Worm (Caenorhabditis elegans) whole organism, L2 larva: ENCODE data around the gene fbxb-18.

Source experiments
- F13H6.1 ChIP-seq: sonication (generic microtip); optimal IDR thresholded peaks from 2 replicates; lab custom pipeline; 2016; ENCODE audit warnings: missing genetic modification characterization, missing compliant biosample characterization
- R02D3.7 ChIP-seq: fragments of 150-350 bp; optimal IDR thresholded peaks from 2 replicates; lab custom pipeline; 2014; ENCODE audit warnings: missing biosample characterization, missing genetic modification characterization
- ZK546.5 ChIP-seq: sonication (generic microtip); optimal IDR thresholded peaks from 2 replicates; lab custom pipeline; 2017; ENCODE audit warnings: missing biosample characterization, missing genetic modification characterization
- aly-2 ChIP-seq: fragments of 150-350 bp; optimal IDR thresholded peaks from 2 replicates; lab custom pipeline; 2014; ENCODE audit warnings: missing biosample characterization, missing genetic modification characterization
- ama-1 ChIP-seq: fragments of 150-350 bp; optimal IDR thresholded peaks from 2 replicates; lab custom pipeline; 2018; ENCODE audit warnings: inconsistent platforms
- blmp-1 ChIP-seq: sonication (generic microtip); optimal IDR thresholded peaks from 2 replicates; lab custom pipeline; 2017; ENCODE audit warnings: missing genetic modification characterization, mild to moderate bottlenecking, missing compliant biosample characterization, antibody characterized with exemption, moderate library complexity; ENCODE audit not compliant: insufficient read depth
- ceh-16 ChIP-seq: fragments of 150-350 bp; optimal IDR thresholded peaks from 2 replicates; lab custom pipeline; 2014; ENCODE audit warnings: missing biosample characterization, missing genetic modification characterization
- crh-2 ChIP-seq: sonication (generic microtip); optimal IDR thresholded peaks from 2 replicates; lab custom pipeline; 2017; ENCODE audit warnings: missing biosample characterization, missing genetic modification characterization
- dmd-4 ChIP-seq: sonication (generic microtip); optimal IDR thresholded peaks from 2 replicates; lab custom pipeline; 2017; ENCODE audit warnings: missing biosample characterization, missing genetic modification characterization
- egl-27 ChIP-seq: sonication (generic microtip); optimal IDR thresholded peaks from 3 replicates; lab custom pipeline; 2017; ENCODE audit warnings: missing biosample characterization, missing genetic modification reagents, missing genetic modification characterization
- fos-1 ChIP-seq: fragments of 150-350 bp; optimal IDR thresholded peaks from 2 replicates; lab custom pipeline; 2014; ENCODE audit warnings: missing biosample characterization, missing genetic modification characterization
- lin-11 ChIP-seq: fragments of 150-350 bp; sonication (generic microtip); optimal IDR thresholded peaks from 2 replicates; lab custom pipeline; 2014; ENCODE audit warnings: missing biosample characterization, missing genetic modification characterization, inconsistent platforms, mixed read lengths
- lin-13 ChIP-seq: fragments of 150-350 bp; optimal IDR thresholded peaks from 2 replicates; lab custom pipeline; 2014; ENCODE audit warnings: missing biosample characterization, missing genetic modification reagents, missing genetic modification characterization
- lin-39 ChIP-seq: fragments of 150-350 bp; optimal IDR thresholded peaks from 2 replicates; lab custom pipeline; 2014; ENCODE audit warnings: missing biosample characterization, missing genetic modification reagents, missing genetic modification characterization
- lsy-2 ChIP-seq, 2 experiments: fragments of 150-350 bp in 1 of 2; sonication (generic microtip) in 1 of 2; optimal IDR thresholded peaks; 2 replicates each; lab custom pipeline; 2014 to 2017; ENCODE audit warnings: missing biosample characterization in 2 of 2, missing genetic modification characterization in 2 of 2
- mab-5 ChIP-seq: fragments of 150-350 bp; optimal IDR thresholded peaks from 2 replicates; lab custom pipeline; 2014; ENCODE audit warnings: missing biosample characterization, missing genetic modification characterization
- mbf-1 ChIP-seq: sonication (generic microtip); optimal IDR thresholded peaks from 2 replicates; lab custom pipeline; 2017; ENCODE audit warnings: missing biosample characterization, missing genetic modification characterization
- mdl-1 ChIP-seq, 2 experiments: fragments of 150-350 bp in 1 of 2; sonication (generic microtip) in 1 of 2; optimal IDR thresholded peaks; 2 replicates each; lab custom pipeline; 2017; ENCODE audit warnings: missing biosample characterization in 2 of 2, missing genetic modification characterization in 2 of 2
- nhr-10 ChIP-seq: sonication (generic microtip); optimal IDR thresholded peaks from 2 replicates; lab custom pipeline; 2017; ENCODE audit warnings: missing biosample characterization, missing genetic modification characterization
- nhr-11 ChIP-seq: fragments of 150-350 bp; optimal IDR thresholded peaks from 2 replicates; lab custom pipeline; 2014; ENCODE audit warnings: missing biosample characterization, missing genetic modification characterization
- nhr-129 ChIP-seq: fragments of 150-350 bp; optimal IDR thresholded peaks from 2 replicates; lab custom pipeline; 2014; ENCODE audit warnings: missing biosample characterization, missing genetic modification characterization
- nhr-23 ChIP-seq: fragments of 150-350 bp; optimal IDR thresholded peaks from 2 replicates; lab custom pipeline; 2014; ENCODE audit warnings: missing biosample characterization, missing genetic modification reagents, missing genetic modification characterization
- nhr-237 ChIP-seq: fragments of 150-350 bp; optimal IDR thresholded peaks from 2 replicates; lab custom pipeline; 2014; ENCODE audit warnings: missing biosample characterization, missing genetic modification characterization
- nhr-25 ChIP-seq: fragments of 150-350 bp; sonication (generic microtip); optimal IDR thresholded peaks from 3 replicates; lab custom pipeline; 2014; ENCODE audit warnings: missing biosample characterization, missing genetic modification characterization
- nhr-6 ChIP-seq: fragments of 150-350 bp; optimal IDR thresholded peaks from 2 replicates; lab custom pipeline; 2014; ENCODE audit warnings: missing biosample characterization, missing genetic modification characterization
- nhr-77 ChIP-seq: fragments of 150-350 bp; optimal IDR thresholded peaks from 2 replicates; lab custom pipeline; 2014; ENCODE audit warnings: missing biosample characterization, missing genetic modification characterization
- sem-4 ChIP-seq: fragments of 150-350 bp; optimal IDR thresholded peaks from 2 replicates; lab custom pipeline; 2014; ENCODE audit warnings: missing biosample characterization, missing genetic modification reagents, missing genetic modification characterization
- skn-1 ChIP-seq: sonication (generic microtip); optimal IDR thresholded peaks from 2 replicates; lab custom pipeline; 2017; ENCODE audit warnings: missing biosample characterization, missing genetic modification characterization
- sma-9 ChIP-seq, 2 experiments: fragments of 150-350 bp in 1 of 2; sonication (generic microtip) in 1 of 2; optimal IDR thresholded peaks; 2 replicates each; lab custom pipeline; 2014 to 2016; ENCODE audit warnings: missing genetic modification characterization in 2 of 2, mild to moderate bottlenecking in 1 of 2, missing biosample characterization in 1 of 2, missing compliant biosample characterization in 1 of 2, missing genetic modification reagents in 1 of 2, moderate library complexity in 1 of 2
- unc-39 ChIP-seq: fragments of 150-350 bp; optimal IDR thresholded peaks from 2 replicates; lab custom pipeline; 2014; ENCODE audit warnings: missing biosample characterization, missing genetic modification characterization
- unc-55 ChIP-seq: fragments of 150-350 bp; sonication (generic microtip); optimal IDR thresholded peaks from 3 replicates; lab custom pipeline; 2014; ENCODE audit warnings: missing biosample characterization, missing genetic modification reagents, missing genetic modification characterization
- ztf-1 ChIP-seq: fragments of 200-800 bp; sonication (Bioruptor generic); conservative IDR thresholded peaks from 2 replicates; pipeline ENCODE4 v1.3.6; 2022; ENCODE audit warnings: missing genetic modification characterization, missing compliant biosample characterization
- ztf-4 ChIP-seq: fragments of 150-350 bp; optimal IDR thresholded peaks from 2 replicates; lab custom pipeline; 2014; ENCODE audit warnings: missing biosample characterization, missing genetic modification characterization

fbxb-18 gene

ce11 chrII:1670985-1671384 lies 17.7 kb downstream of the fbxb-18 start:
- no peak for TF ChIP-seq ztf-4
- TF ChIP-seq mbf-1 (tag; lab: Kevin White, UChicago) = no peak
- no peak for TF ChIP-seq nhr-6 (tag; lab: Kevin White, UChicago)
- no peak for TF ChIP-seq crh-2 (tag; lab: Kevin White, UChicago)
- no peak for TF ChIP-seq nhr-25

ce11 chrII:1670260-1670879 lies 18.3 kb downstream of the fbxb-18 start, which contains the start of gene nhx-6:
nhx-6 (plus strand) TSS chrII:1670829.
- TF ChIP-seq ama-1 (no peak), nhr-23 (tag; lab: Kevin White, UChicago) (peak; percentile 9), lin-13 (GFP tag; lab: Kevin White, UChicago) (no peak), lin-39 (tag; lab: Kevin White, UChicago) (no peak), sem-4 (tag; lab: Kevin White, UChicago) (no peak)

- TF ChIP-seq egl-27 (tag; lab: Kevin White, UChicago) = no peak
- TF ChIP-seq aly-2 (tag; lab: Kevin White, UChicago) = no peak
- no peak for TF ChIP-seq nhr-11
These were observed 19.8 kb downstream of the fbxb-18 start, which contains the start of gene srw-97 for ce11 chrII:1668913-1669312. srw-97 (minus strand) TSS chrII:1669013.

DNA sequence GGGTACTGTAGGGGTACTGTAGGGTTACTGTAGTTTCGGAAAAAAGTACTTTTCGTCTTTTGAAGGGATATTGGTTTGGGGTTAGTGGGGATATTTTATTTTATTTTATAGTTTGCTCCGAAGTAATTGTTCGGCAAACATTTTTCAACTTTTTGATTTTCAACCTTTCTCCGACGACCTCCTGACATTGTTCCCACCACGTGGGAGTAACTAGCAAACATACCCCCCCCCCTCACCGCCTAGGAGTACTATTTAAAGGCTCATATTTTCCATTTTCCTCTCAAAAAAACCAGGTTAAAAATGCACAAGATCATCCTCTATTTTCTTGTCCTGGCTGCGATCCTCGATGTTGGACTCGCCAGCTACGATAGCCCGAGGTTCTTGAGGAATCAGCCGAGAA lies 22.7 kb downstream of the fbxb-18 start, which contains the start of gene srlf-29:
Gene srlf-29, plus strand, starts transcription at position 301 of the 400 bp plus-strand sequence.
- no peak for TF ChIP-seq mab-5 (tag; lab: Kevin White, UChicago)
- no peak for TF ChIP-seq lsy-2 (tag; optimal IDR thresholded peaks at IDR 0.05; lab: Kevin White, UChicago)
- no peak for TF ChIP-seq mdl-1 (tag; optimal IDR thresholded peaks at IDR 0.05; lab: Kevin White, UChicago)
- no peak for TF ChIP-seq ceh-16
- TF ChIP-seq R02D3.7 (tag; lab: Kevin White, UChicago) = no peak
- TF ChIP-seq blmp-1 = no peak
- TF ChIP-seq lin-11 (tag; lab: Kevin White, UChicago) = no peak
- TF ChIP-seq skn-1 = no peak
- no peak for TF ChIP-seq fos-1
- no peak for TF ChIP-seq egl-27 (tag; lab: Kevin White, UChicago)
- TF ChIP-seq nhr-237 (tag; lab: Kevin White, UChicago) = no peak
- TF ChIP-seq nhr-10 = no peak
- TF ChIP-seq unc-39 = no peak
- no peak for TF ChIP-seq dmd-4 (tag; lab: Kevin White, UChicago)

DNA sequence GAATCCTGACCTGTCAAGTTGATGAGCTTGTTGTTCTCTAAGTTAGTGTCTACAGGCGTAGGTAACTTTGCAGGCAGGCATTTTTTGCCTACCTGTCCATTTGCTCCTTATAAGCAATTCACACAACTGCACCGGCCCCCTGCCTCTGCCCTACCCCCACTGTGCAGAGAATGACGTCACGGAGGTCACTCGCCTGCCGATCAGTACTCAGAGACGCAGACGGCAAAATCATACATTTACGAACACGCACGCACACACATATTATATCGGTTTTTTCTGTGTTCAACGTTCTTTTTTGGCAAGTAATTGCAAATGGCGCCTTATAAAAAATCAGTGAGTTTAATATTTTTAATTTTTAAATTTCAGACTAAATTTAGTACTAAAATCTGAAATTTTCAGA lies 25.2 kb downstream of the fbxb-18 start, which contains the start of gene duxl-1:
Gene duxl-1, plus strand, starts transcription at position 184 of the 400 bp plus-strand sequence.
- peak; percentile 49 for TF ChIP-seq fos-1
- peak; percentile 11 for TF ChIP-seq nhr-129 (tag; lab: Kevin White, UChicago)
- no peak for TF ChIP-seq sem-4 (tag; lab: Kevin White, UChicago)
- no peak for TF ChIP-seq lsy-2 (tag; optimal IDR thresholded peaks at IDR 0.05; lab: Kevin White, UChicago)
- peak; percentile 52 for TF ChIP-seq sma-9 (GFP tag; optimal IDR thresholded peaks at IDR 0.05; lab: Kevin White, UChicago)
- TF ChIP-seq sma-9 (tag; optimal IDR thresholded peaks at IDR 0.05; lab: Kevin White, UChicago) = no peak
- TF ChIP-seq nhr-77 (tag; lab: Kevin White, UChicago) = no peak
- TF ChIP-seq F13H6.1 = peak; percentile 74
- TF ChIP-seq unc-55 = peak; percentile 24
- TF ChIP-seq crh-2 (tag; lab: Kevin White, UChicago) = no peak
- TF ChIP-seq lin-39 (tag; lab: Kevin White, UChicago) = no peak
- no peak for TF ChIP-seq ZK546.5 (tag; lab: Kevin White, UChicago)

- TF ChIP-seq ztf-1 (GFP tag; lab: Robert Waterston, UW) = no peak
- TF ChIP-seq lsy-2 (tag; optimal IDR thresholded peaks at IDR 0.05; lab: Kevin White, UChicago) = peak in 1 of 2 experiments; percentile 41
These were observed 25.8 kb downstream of the fbxb-18 start, which contains the start of gene ZC204.14 for ce11 chrII:1662881-1663280. ZC204.14 (minus strand) TSS chrII:1662949.
